Fruit fly (Drosophila melanogaster) whole organism, prepupa: ENCODE results near the gene CG42591.
A peak's percentile ranks its signal among the peaks of the same experiment; 100 is the strongest.

ENCODE experiments used
- CG10631 ChIP-seq: fragments of 200-800 bp; sonication (Bioruptor generic); optimal IDR thresholded peaks from 2 replicates; lab custom pipeline; 2016; ENCODE audit warnings: missing biosample characterization, missing genetic modification characterization
- CG11294 ChIP-seq: fragments of 200-800 bp; sonication (Bioruptor generic); IDR thresholded peaks from 2 replicates; pipeline ENCODE4 v1.3.6; 2022; ENCODE audit warnings: missing biosample characterization, missing genetic modification characterization
- CG11762 ChIP-seq: fragments of 200-800 bp; sonication (Bioruptor generic); optimal IDR thresholded peaks from 3 replicates; lab custom pipeline; 2016; ENCODE audit warnings: missing biosample characterization, missing genetic modification characterization; ENCODE audit not compliant: insufficient read depth
- CG11902 ChIP-seq: fragments of 200-800 bp; sonication (Bioruptor generic); optimal IDR thresholded peaks from 3 replicates; lab custom pipeline; 2016; ENCODE audit warnings: missing biosample characterization, missing genetic modification characterization
- CG15336 ChIP-seq: fragments of 200-800 bp; sonication (Bioruptor generic); IDR thresholded peaks from 2 replicates; pipeline ENCODE4 v1.3.6; 2022; ENCODE audit warnings: missing biosample characterization, missing genetic modification characterization
- CG1621 ChIP-seq: fragments of 200-800 bp; sonication (Bioruptor generic); optimal IDR thresholded peaks from 3 replicates; lab custom pipeline; 2018; ENCODE audit warnings: missing biosample characterization, mild to moderate bottlenecking, missing genetic modification characterization
- CG16779 ChIP-seq: fragments of 200-800 bp; sonication (Bioruptor generic); optimal IDR thresholded peaks from 3 replicates; lab custom pipeline; 2017; ENCODE audit warnings: missing biosample characterization, mild to moderate bottlenecking, missing genetic modification characterization
- CG31627 ChIP-seq: fragments of 200-800 bp; sonication (Bioruptor generic); optimal IDR thresholded peaks from 3 replicates; lab custom pipeline; 2016; ENCODE audit warnings: missing biosample characterization, missing genetic modification characterization
- CG34406 ChIP-seq: fragments of 200-800 bp; sonication (Bioruptor generic); optimal IDR thresholded peaks from 3 replicates; lab custom pipeline; 2016; ENCODE audit warnings: missing biosample characterization, missing genetic modification characterization
- CG3919 ChIP-seq: fragments of 200-800 bp; sonication (Bioruptor generic); optimal IDR thresholded peaks from 3 replicates; lab custom pipeline; 2016; ENCODE audit warnings: missing biosample characterization, missing genetic modification characterization
- CG4318 ChIP-seq: fragments of 200-800 bp; sonication (Bioruptor generic); optimal IDR thresholded peaks from 3 replicates; lab custom pipeline; 2017; ENCODE audit warnings: missing biosample characterization, mild to moderate bottlenecking, missing genetic modification characterization
- CG6163 ChIP-seq: fragments of 200-800 bp; sonication (Bioruptor generic); IDR thresholded peaks from 3 replicates; pipeline ENCODE4 v1.3.6; 2022; ENCODE audit warnings: missing biosample characterization, missing genetic modification characterization
- CG6276 ChIP-seq: fragments of 200-800 bp; sonication (Bioruptor generic); optimal IDR thresholded peaks from 2 replicates; lab custom pipeline; 2017; ENCODE audit warnings: missing biosample characterization, mild to moderate bottlenecking, missing genetic modification characterization
- CG6792 ChIP-seq: fragments of 200-800 bp; sonication (Bioruptor generic); optimal IDR thresholded peaks from 3 replicates; lab custom pipeline; 2016; ENCODE audit warnings: missing biosample characterization, missing genetic modification characterization
- CG6854 ChIP-seq: fragments of 200-800 bp; sonication (Bioruptor generic); optimal IDR thresholded peaks from 2 replicates; lab custom pipeline; 2017; ENCODE audit warnings: missing biosample characterization, mild to moderate bottlenecking, missing genetic modification characterization
- CG7368 ChIP-seq: fragments of 200-800 bp; sonication (Bioruptor generic); optimal IDR thresholded peaks from 3 replicates; lab custom pipeline; 2016; ENCODE audit warnings: missing biosample characterization, missing genetic modification characterization
- CG8119 ChIP-seq: fragments of 200-800 bp; sonication (Bioruptor generic); IDR thresholded peaks from 3 replicates; pipeline ENCODE4 v1.3.6; 2022; ENCODE audit warnings: missing biosample characterization, missing genetic modification characterization
- CG9139 ChIP-seq: fragments of 200-800 bp; sonication (Bioruptor generic); optimal IDR thresholded peaks from 3 replicates; lab custom pipeline; 2017; ENCODE audit warnings: missing biosample characterization, mild to moderate bottlenecking, missing genetic modification characterization
- Eip75B ChIP-seq: fragments of 200-800 bp; sonication (Bioruptor generic); optimal IDR thresholded peaks from 3 replicates; lab custom pipeline; 2016; ENCODE audit warnings: missing biosample characterization, missing genetic modification characterization
- Eip78C ChIP-seq: fragments of 200-800 bp; sonication (Bioruptor generic); peaks from one replicate; lab custom pipeline; 2016; ENCODE audit warnings: missing biosample characterization, missing genetic modification characterization
- Eip93F ChIP-seq: fragments of 200-800 bp; sonication (Bioruptor generic); optimal IDR thresholded peaks from 2 replicates; lab custom pipeline; 2016; ENCODE audit warnings: missing biosample characterization, mild to moderate bottlenecking, missing genetic modification characterization
- Ets21C ChIP-seq: fragments of 200-800 bp; sonication (Bioruptor generic); optimal IDR thresholded peaks from 3 replicates; lab custom pipeline; 2016; ENCODE audit warnings: missing biosample characterization, missing genetic modification characterization
- Ets96B ChIP-seq: fragments of 200-800 bp; optimal IDR thresholded peaks from 2 replicates; lab custom pipeline; 2019; ENCODE audit warnings: missing biosample characterization, mild to moderate bottlenecking, missing genetic modification characterization, moderate library complexity
- Hr39 ChIP-seq: fragments of 200-800 bp; sonication (Bioruptor generic); optimal IDR thresholded peaks from 2 replicates; lab custom pipeline; 2016; ENCODE audit warnings: missing biosample characterization, missing genetic modification characterization
- Hr4 ChIP-seq: fragments of 200-800 bp; sonication (Bioruptor generic); optimal IDR thresholded peaks from 3 replicates; lab custom pipeline; 2016; ENCODE audit warnings: missing biosample characterization, missing genetic modification characterization
- Lpt ChIP-seq: fragments of 200-800 bp; sonication (Bioruptor generic); optimal IDR thresholded peaks from 3 replicates; lab custom pipeline; 2016; ENCODE audit warnings: missing biosample characterization, missing genetic modification characterization
- Met ChIP-seq: fragments of 200-800 bp; sonication (Bioruptor generic); optimal IDR thresholded peaks from 3 replicates; lab custom pipeline; 2016; ENCODE audit warnings: missing biosample characterization, missing genetic modification characterization
- OdsH ChIP-seq: fragments of 200-800 bp; sonication (Bioruptor generic); optimal IDR thresholded peaks from 3 replicates; lab custom pipeline; 2016; ENCODE audit warnings: missing biosample characterization, missing genetic modification characterization
- Sox102F ChIP-seq: fragments of 200-800 bp; sonication (Bioruptor generic); optimal IDR thresholded peaks from 2 replicates; lab custom pipeline; 2016; ENCODE audit warnings: missing biosample characterization, mild to moderate bottlenecking, missing genetic modification characterization
- Sox14 ChIP-seq: fragments of 200-800 bp; sonication (Bioruptor generic); optimal IDR thresholded peaks from 3 replicates; lab custom pipeline; 2016; ENCODE audit warnings: missing biosample characterization, missing genetic modification characterization
- acj6 ChIP-seq: fragments of 200-800 bp; sonication (Bioruptor generic); optimal IDR thresholded peaks from 3 replicates; lab custom pipeline; 2016; ENCODE audit warnings: missing biosample characterization, missing genetic modification characterization
- cyc ChIP-seq: fragments of 200-800 bp; sonication (Bioruptor generic); optimal IDR thresholded peaks from 3 replicates; lab custom pipeline; 2016; ENCODE audit warnings: missing biosample characterization, missing genetic modification characterization
- dac ChIP-seq: fragments of 200-800 bp; sonication (Bioruptor generic); optimal IDR thresholded peaks from 2 replicates; lab custom pipeline; 2017; ENCODE audit warnings: missing biosample characterization, mild to moderate bottlenecking, missing genetic modification characterization
- dsx ChIP-seq: fragments of 200-800 bp; optimal IDR thresholded peaks from 3 replicates; lab custom pipeline; 2019; ENCODE audit warnings: missing biosample characterization, mild to moderate bottlenecking, missing genetic modification characterization, moderate library complexity; ENCODE audit not compliant: poor library complexity, severe bottlenecking
- eg ChIP-seq: fragments of 200-800 bp; sonication (Bioruptor generic); IDR thresholded peaks from 3 replicates; pipeline ENCODE4 v1.3.6; 2022; ENCODE audit warnings: missing biosample characterization, missing genetic modification characterization
- esn ChIP-seq: fragments of 200-800 bp; sonication (Bioruptor generic); optimal IDR thresholded peaks from 2 replicates; lab custom pipeline; 2016; ENCODE audit warnings: missing biosample characterization, mild to moderate bottlenecking, missing genetic modification characterization, moderate library complexity
- fkh ChIP-seq: fragments of 200-800 bp; sonication (Bioruptor generic); optimal IDR thresholded peaks from 3 replicates; lab custom pipeline; 2017; ENCODE audit warnings: missing biosample characterization, mild to moderate bottlenecking, missing genetic modification characterization, moderate library complexity
- lz ChIP-seq: fragments of 200-800 bp; sonication (Bioruptor generic); optimal IDR thresholded peaks from 3 replicates; lab custom pipeline; 2016; ENCODE audit warnings: missing biosample characterization, missing genetic modification characterization
- pdm3 ChIP-seq: fragments of 200-800 bp; sonication (Bioruptor generic); optimal IDR thresholded peaks from 3 replicates; lab custom pipeline; 2016; ENCODE audit warnings: missing biosample characterization, missing genetic modification characterization
- salr ChIP-seq, 2 experiments: fragments of 200-800 bp; sonication (Bioruptor generic); optimal IDR thresholded peaks; 3 replicates each; lab custom pipeline; 2016 to 2018; ENCODE audit warnings: missing biosample characterization in 2 of 2, missing genetic modification characterization in 2 of 2, mild to moderate bottlenecking in 1 of 2
- ss ChIP-seq, 2 experiments: fragments of 200-800 bp; sonication (Bioruptor generic); optimal IDR thresholded peaks; 2 replicates in 1 of 2; 3 replicates in 1 of 2; lab custom pipeline; 2017 to 2018; ENCODE audit warnings: mild to moderate bottlenecking in 2 of 2, missing biosample characterization in 2 of 2, missing genetic modification characterization in 2 of 2, moderate library complexity in 1 of 2
- topi ChIP-seq: fragments of 200-800 bp; sonication (Bioruptor generic); optimal IDR thresholded peaks from 3 replicates; lab custom pipeline; 2016; ENCODE audit warnings: missing biosample characterization, missing genetic modification characterization
- vri ChIP-seq: fragments of 200-800 bp; sonication (Bioruptor generic); optimal IDR thresholded peaks from 3 replicates; lab custom pipeline; 2016; ENCODE audit warnings: missing biosample characterization, mild to moderate bottlenecking, missing genetic modification characterization

Gene CG42591

DNA sequence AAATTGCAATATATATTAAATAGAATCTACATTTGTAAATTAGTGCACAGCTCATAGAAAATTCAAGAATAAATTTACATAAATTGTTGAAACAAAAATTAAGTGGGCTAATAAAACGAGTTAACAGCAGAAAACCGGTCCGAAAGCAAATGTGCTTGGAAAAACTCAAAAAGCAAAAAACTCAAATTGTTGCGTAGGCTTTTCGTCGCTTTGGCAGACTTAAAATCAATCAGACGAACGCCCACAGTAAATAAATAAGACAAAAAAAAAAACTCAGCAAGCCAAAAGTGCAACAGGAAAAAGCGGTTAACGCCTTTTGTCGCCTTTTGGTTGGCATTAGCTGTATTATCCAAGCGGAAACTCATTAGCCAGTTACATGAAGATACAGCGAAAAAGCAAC, 8.2 kb upstream of the CG42591 start:
- TF ChIP-seq salr (GFP tag; optimal IDR thresholded peaks at IDR 0.05; lab: Kevin White, UChicago) (no peak), CG6163 (GFP tag; lab: Robert Waterston, UW) (no peak), CG7368 (GFP tag; lab: Kevin White, UChicago) (no peak), Met (GFP tag; lab: Kevin White, UChicago) (no peak), CG34406 (GFP tag; lab: Kevin White, UChicago) (no peak), CG8119 (GFP tag; lab: Robert Waterston, UW) (no peak), CG15336 (GFP tag; lab: Robert Waterston, UW) (no peak), fkh (GFP tag; lab: Kevin White, UChicago) (no peak), eg (GFP tag; lab: Robert Waterston, UW) (no peak), Ets21C (GFP tag; lab: Kevin White, UChicago) (no peak), CG6792 (GFP tag; lab: Kevin White, UChicago) (no peak), cyc (GFP tag; lab: Kevin White, UChicago) (no peak), Eip93F (no peak), pdm3 (GFP tag; lab: Kevin White, UChicago) (no peak), CG11294 (GFP tag; lab: Robert Waterston, UW) (no peak), CG3919 (GFP tag; lab: Kevin White, UChicago) (no peak)

dm6 chr3L:8077207-8077606, 7.4 kb upstream of the CG42591 start:
- TF ChIP-seq CG3919 (GFP tag; lab: Kevin White, UChicago) (peak; percentile 19), Ets96B (peak; percentile 9), pdm3 (GFP tag; lab: Kevin White, UChicago) (peak; percentile 20), Eip75B (GFP tag; lab: Kevin White, UChicago) (peak; percentile 30), CG4318 (no peak), topi (GFP tag; lab: Kevin White, UChicago) (peak; percentile 10), Eip78C (peak; percentile 82), dac (no peak), CG31627 (GFP tag; lab: Kevin White, UChicago) (no peak), Eip93F (peak; percentile 6), CG10631 (GFP tag; lab: Kevin White, UChicago) (no peak), CG6854 (GFP tag; lab: Kevin White, UChicago) (peak; percentile 42), CG16779 (tag; lab: Kevin White, UChicago) (no peak), CG8119 (GFP tag; lab: Robert Waterston, UW) (peak; percentile 30; the same call in 1 of the 3 replicates), CG9139 (GFP tag; lab: Kevin White, UChicago) (peak; percentile 3), Lpt (GFP tag; lab: Kevin White, UChicago) (no peak), CG6276 (peak; percentile 9), Sox14 (peak; percentile 15), ss (GFP tag; optimal IDR thresholded peaks at IDR 0.05; lab: Kevin White, UChicago) (peak; percentile 16 to 17), eg (GFP tag; lab: Robert Waterston, UW) (peak; percentile 41; the same call in 1 of the 3 replicates), cyc (GFP tag; lab: Kevin White, UChicago) (no peak), dsx (GFP tag; lab: Kevin White, UChicago) (peak; percentile 9), CG15336 (GFP tag; lab: Robert Waterston, UW) (peak; percentile 67; the same call in 1 of the 2 replicates), esn (GFP tag; lab: Kevin White, UChicago) (peak; percentile 17), vri (GFP tag; lab: Kevin White, UChicago) (peak; percentile 57), Sox102F (GFP tag; lab: Kevin White, UChicago) (peak; percentile 32)

DNA sequence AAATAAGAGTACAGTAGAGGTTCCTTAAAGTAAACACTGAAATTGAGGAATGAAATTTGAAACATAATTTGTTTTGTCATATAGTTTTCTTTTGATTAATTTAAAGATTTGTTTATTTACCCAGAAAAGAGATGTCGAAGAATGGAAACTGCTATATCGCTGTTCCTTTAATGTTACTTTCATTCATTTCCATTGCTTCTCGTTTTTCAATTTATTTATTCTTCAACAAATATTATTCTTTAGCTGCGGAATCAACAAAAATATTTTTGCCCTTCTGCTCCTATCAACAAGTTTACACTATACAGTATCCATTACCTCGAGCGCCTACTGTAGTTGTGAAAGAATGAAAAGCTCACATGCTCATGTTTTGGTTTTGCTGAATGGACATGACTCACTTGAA, 6.4 kb upstream of the CG42591 start:
- TF ChIP-seq CG16779 (tag; lab: Kevin White, UChicago), result no peak
- TF ChIP-seq CG15336 (GFP tag; lab: Robert Waterston, UW), result 0 out of 2 replicates have a peak, but pooled peaks have one; percentile 6
- peak; percentile 22 for TF ChIP-seq CG31627 (GFP tag; lab: Kevin White, UChicago)
- TF ChIP-seq ss (GFP tag; optimal IDR thresholded peaks at IDR 0.05; lab: Kevin White, UChicago), result peak in 1 of 2 experiments; percentile 31
- peak; percentile 21 for TF ChIP-seq CG11762 (GFP tag; lab: Kevin White, UChicago)
- TF ChIP-seq CG6276, result peak; percentile 5
- no peak for TF ChIP-seq CG11294 (GFP tag; lab: Robert Waterston, UW)
- no peak for TF ChIP-seq pdm3 (GFP tag; lab: Kevin White, UChicago)
- peak; percentile 61 for TF ChIP-seq Eip75B (GFP tag; lab: Kevin White, UChicago)
- no peak for TF ChIP-seq vri (GFP tag; lab: Kevin White, UChicago)
- TF ChIP-seq CG11902 (GFP tag; lab: Kevin White, UChicago), result peak; percentile 1
- TF ChIP-seq CG10631 (GFP tag; lab: Kevin White, UChicago), result peak; percentile 17
- no peak for TF ChIP-seq OdsH
- peak; percentile 89 for TF ChIP-seq Eip78C
- peak; percentile 1 for TF ChIP-seq CG34406 (GFP tag; lab: Kevin White, UChicago)
- no peak for TF ChIP-seq CG1621
- peak; percentile 21 for TF ChIP-seq acj6 (GFP tag; lab: Kevin White, UChicago)
- peak; percentile 8 for TF ChIP-seq Hr39 (GFP tag; lab: Kevin White, UChicago)
- TF ChIP-seq Ets96B, result peak; percentile 4
- TF ChIP-seq lz (GFP tag; lab: Kevin White, UChicago), result peak; percentile 27
- TF ChIP-seq esn (GFP tag; lab: Kevin White, UChicago), result peak; percentile 39
- peak; percentile 38 for TF ChIP-seq topi (GFP tag; lab: Kevin White, UChicago)
- peak; percentile 20 for TF ChIP-seq Hr4 (GFP tag; lab: Kevin White, UChicago)
- no peak for TF ChIP-seq salr (GFP tag; optimal IDR thresholded peaks at IDR 0.05; lab: Kevin White, UChicago)
- TF ChIP-seq Ets21C (GFP tag; lab: Kevin White, UChicago), result no peak
- TF ChIP-seq CG7368 (GFP tag; lab: Kevin White, UChicago), result peak; percentile 10
- TF ChIP-seq CG6163 (GFP tag; lab: Robert Waterston, UW), result 0 out of 3 replicates have a peak, but pooled peaks have one; percentile 14
